Worm (Caenorhabditis elegans): Measurements from ENCODE around the gene F57G12.1.

DNA sequence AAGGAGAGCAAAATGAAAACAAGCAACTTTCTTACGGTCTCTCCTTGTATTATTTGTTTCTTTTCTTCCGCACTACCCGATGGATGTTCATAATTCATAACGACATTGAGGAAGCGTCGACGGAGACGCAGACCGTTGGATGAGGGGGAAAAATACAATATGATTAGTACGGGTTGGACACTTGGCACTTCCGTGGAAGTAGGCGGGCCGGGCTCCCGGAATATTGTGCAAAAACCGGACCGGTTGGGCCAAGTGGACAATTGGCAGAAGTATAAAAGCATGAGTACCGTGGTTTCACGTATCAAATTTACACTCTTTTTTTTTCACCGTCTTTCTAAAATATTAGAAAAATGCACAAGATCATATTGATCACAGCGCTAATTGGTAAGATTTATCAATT is 28.9 kb downstream of the F57G12.1 start, which contains the start of gene M153.3:
- TF ChIP-seq R02D3.7 (tag; optimal IDR thresholded peaks at IDR 0.05) (no peak), ZK546.5 (tag; optimal IDR thresholded peaks at IDR 0.05) (no peak)
